Fruit fly (Drosophila melanogaster) Kc167 (cell line): ENCODE results near the gene Lmx1a.

Experiments used
- Myc ChIP-seq: fragments of >200 bp; optimal IDR thresholded peaks from 2 replicates; lab custom pipeline; 2017; ENCODE audit warnings: missing external identifiers
- Sin3A ChIP-seq: fragments of >200 bp; optimal IDR thresholded peaks from 2 replicates; lab custom pipeline; 2018; ENCODE audit warnings: missing external identifiers
- h ChIP-seq: fragments of >200 bp; optimal IDR thresholded peaks from 3 replicates; lab custom pipeline; 2018; ENCODE audit warnings: missing external identifiers
- insv ChIP-seq: fragments of >200 bp; optimal IDR thresholded peaks from 3 replicates; lab custom pipeline; 2018; ENCODE audit warnings: missing external identifiers
- psq ChIP-seq: fragments of >200 bp; optimal IDR thresholded peaks from 2 replicates; lab custom pipeline; 2017; ENCODE audit warnings: missing external identifiers
- ttk ChIP-seq: sonication (Bioruptor generic); optimal IDR thresholded peaks from 2 replicates; lab custom pipeline; 2017; ENCODE audit warnings: missing external identifiers

Gene Lmx1a

dm6 chr3L:12328781-12329282, at the start of gene Lmx1a:
Gene Lmx1a (plus strand): TSS chr3L:12329232.
- no peak for TF ChIP-seq Sin3A (lab: Kevin White, UChicago)
- no peak for TF ChIP-seq psq (lab: Kevin White, UChicago)
- no peak for TF ChIP-seq insv (lab: Kevin White, UChicago)
- TF ChIP-seq Myc (lab: Kevin White, UChicago), result no peak
- TF ChIP-seq h (lab: Kevin White, UChicago), result no peak
- TF ChIP-seq ttk (lab: Kevin White, UChicago), result no peak

dm6 chr3L:12287370-12287769, 41.7 kb upstream of the Lmx1a start:
- TF ChIP-seq psq (lab: Kevin White, UChicago) (no peak), Sin3A (lab: Kevin White, UChicago) (no peak)

- TF ChIP-seq psq (lab: Kevin White, UChicago), result no peak
- no peak for TF ChIP-seq h (lab: Kevin White, UChicago)
- no peak for TF ChIP-seq ttk (lab: Kevin White, UChicago)
- no peak for TF ChIP-seq Myc (lab: Kevin White, UChicago)
- TF ChIP-seq insv (lab: Kevin White, UChicago), result no peak
- no peak for TF ChIP-seq Sin3A (lab: Kevin White, UChicago)
These were observed 39.4 kb upstream of the Lmx1a start for dm6 chr3L:12289664-12290063.

dm6 chr3L:12290556-12290955, 38.5 kb upstream of the Lmx1a start:
- TF ChIP-seq psq (lab: Kevin White, UChicago) (no peak), Sin3A (lab: Kevin White, UChicago) (no peak), ttk (lab: Kevin White, UChicago) (no peak), Myc (lab: Kevin White, UChicago) (no peak), h (lab: Kevin White, UChicago) (no peak), insv (lab: Kevin White, UChicago) (no peak)

dm6 chr3L:12294602-12295001, 34.4 kb upstream of the Lmx1a start:
- TF ChIP-seq psq (lab: Kevin White, UChicago) (no peak), Sin3A (lab: Kevin White, UChicago) (no peak), insv (lab: Kevin White, UChicago) (no peak), ttk (lab: Kevin White, UChicago) (no peak), Myc (lab: Kevin White, UChicago) (no peak), h (lab: Kevin White, UChicago) (no peak)

dm6 chr3L:12296073-12296527, 32.9 kb upstream of the Lmx1a start, which contains the start of gene CG4328:
Gene CG4328 (minus strand): TSS chr3L:12296123.
- TF ChIP-seq psq (lab: Kevin White, UChicago), result no peak

dm6 chr3L:12298092-12298491, 30.9 kb upstream of the Lmx1a start:
- TF ChIP-seq Sin3A (lab: Kevin White, UChicago) (no peak), ttk (lab: Kevin White, UChicago) (no peak), insv (lab: Kevin White, UChicago) (no peak), h (lab: Kevin White, UChicago) (no peak), psq (lab: Kevin White, UChicago) (no peak), Myc (lab: Kevin White, UChicago) (no peak)

dm6 chr3L:12305896-12306295, 23.1 kb upstream of the Lmx1a start:
- no peak for TF ChIP-seq Myc (lab: Kevin White, UChicago)
- no peak for TF ChIP-seq Sin3A (lab: Kevin White, UChicago)
- TF ChIP-seq insv (lab: Kevin White, UChicago), result no peak
- no peak for TF ChIP-seq h (lab: Kevin White, UChicago)
- no peak for TF ChIP-seq ttk (lab: Kevin White, UChicago)
- TF ChIP-seq psq (lab: Kevin White, UChicago), result no peak

dm6 chr3L:12310505-12310904, 18.5 kb upstream of the Lmx1a start, which contains the start of gene CG44355:
Gene CG44355 (plus strand): TSS chr3L:12310805.
- TF ChIP-seq Sin3A (lab: Kevin White, UChicago), result no peak
- TF ChIP-seq insv (lab: Kevin White, UChicago), result no peak
- TF ChIP-seq ttk (lab: Kevin White, UChicago), result no peak
- no peak for TF ChIP-seq h (lab: Kevin White, UChicago)
- no peak for TF ChIP-seq Myc (lab: Kevin White, UChicago)
- TF ChIP-seq psq (lab: Kevin White, UChicago), result no peak

- TF ChIP-seq psq (lab: Kevin White, UChicago) (no peak), insv (lab: Kevin White, UChicago) (no peak), ttk (lab: Kevin White, UChicago) (no peak), h (lab: Kevin White, UChicago) (no peak)
These were observed 15.8 kb upstream of the Lmx1a start for dm6 chr3L:12313280-12313679.

- TF ChIP-seq insv (lab: Kevin White, UChicago) (no peak), psq (lab: Kevin White, UChicago) (no peak), ttk (lab: Kevin White, UChicago) (no peak), Myc (lab: Kevin White, UChicago) (no peak), h (lab: Kevin White, UChicago) (no peak), Sin3A (lab: Kevin White, UChicago) (no peak)
These were observed 9.2 kb upstream of the Lmx1a start for dm6 chr3L:12319782-12320181.

dm6 chr3L:12329549-12329948, 517 bp downstream of the Lmx1a start:
- TF ChIP-seq psq (lab: Kevin White, UChicago) (no peak), Sin3A (lab: Kevin White, UChicago) (no peak), ttk (lab: Kevin White, UChicago) (no peak), Myc (lab: Kevin White, UChicago) (no peak), h (lab: Kevin White, UChicago) (no peak), insv (lab: Kevin White, UChicago) (no peak)
